Fruit fly (Drosophila melanogaster): ENCODE data around the gene Diedel3.

Gene Diedel3

dm6 chrX:19008882-19009281 lies 41.4 kb upstream of the Diedel3 start:
- TF ChIP-seq Scr (GFP tag; IDR thresholded peaks at IDR 0.05; ENCODE audit: partially characterized antibody) (peak; percentile 63), CG11456 (GFP tag; IDR thresholded peaks at IDR 0.05) (no peak), gcm2 (GFP tag; optimal IDR thresholded peaks at IDR 0.05) (no peak), ewg (GFP tag; optimal IDR thresholded peaks at IDR 0.05) (peak; percentile 41), pho (GFP tag; optimal IDR thresholded peaks at IDR 0.05) (no peak), CG3407 (GFP tag; optimal IDR thresholded peaks at IDR 0.05) (peak; percentile 40), slou (GFP tag; optimal IDR thresholded peaks at IDR 0.05) (peak; percentile 4), Mes4 (GFP tag; optimal IDR thresholded peaks at IDR 0.05) (peak; percentile 8), Dref (GFP tag; IDR thresholded peaks at IDR 0.05) (no peak), YL-1 (GFP tag; optimal IDR thresholded peaks at IDR 0.05) (no peak), Tbp (GFP tag; optimal IDR thresholded peaks at IDR 0.05) (no peak), CG14860 (GFP tag; IDR thresholded peaks at IDR 0.05; ENCODE audit: partially characterized antibody) (peak; percentile 67), CG10543 (GFP tag; optimal IDR thresholded peaks at IDR 0.05) (no peak), tup (GFP tag; optimal IDR thresholded peaks at IDR 0.05) (no peak), CG4360 (GFP tag; IDR thresholded peaks at IDR 0.05) (no peak), oc (tag; optimal IDR thresholded peaks at IDR 0.05) (peak; percentile 38), Optix (GFP tag; IDR thresholded peaks at IDR 0.05) (peak; percentile 44; the same call in 2 of the 3 replicates), ci (GFP tag; IDR thresholded peaks at IDR 0.05) (peak; percentile 79), CG11723 (GFP tag; optimal IDR thresholded peaks at IDR 0.05) (peak; percentile 25), row (GFP tag; IDR thresholded peaks at IDR 0.05) (peak; percentile 70), NfI (GFP tag; optimal IDR thresholded peaks at IDR 0.05) (peak; percentile 25), Atf-2 (GFP tag; optimal IDR thresholded peaks at IDR 0.05) (no peak), CG33213 (GFP tag; optimal IDR thresholded peaks at IDR 0.05) (peak; percentile 0), chm (GFP tag; IDR thresholded peaks at IDR 0.05) (0 out of 2 replicates have a peak, but pooled peaks have one; percentile 35), Camta (GFP tag; optimal IDR thresholded peaks at IDR 0.05) (peak; percentile 1), pros (GFP tag; optimal IDR thresholded peaks at IDR 0.05) (no peak), CG6175 (GFP tag; IDR thresholded peaks at IDR 0.05) (no peak), hkb (optimal IDR thresholded peaks at IDR 0.05) (no peak), hkb (GFP tag; IDR thresholded peaks at IDR 0.05) (peak; percentile 58; the same call in 1 of the 2 replicates), CG14667 (GFP tag; IDR thresholded peaks at IDR 0.05) (0 out of 2 replicates have a peak, but pooled peaks have one; percentile 8), Dad (GFP tag; optimal IDR thresholded peaks at IDR 0.05) (no peak), sqz (GFP tag; optimal IDR thresholded peaks at IDR 0.05) (peak; percentile 13), exex (tag; optimal IDR thresholded peaks at IDR 0.05) (no peak), CG18599 (GFP tag; optimal IDR thresholded peaks at IDR 0.05) (peak; percentile 28), sd (tag; optimal IDR thresholded peaks at IDR 0.05) (peak; percentile 27), Fer2 (tag; optimal IDR thresholded peaks at IDR 0.05) (no peak), tgo (GFP tag; IDR thresholded peaks at IDR 0.05) (peak; percentile 47; the same call in 2 of the 3 replicates), HHEX (GFP tag; optimal IDR thresholded peaks at IDR 0.05) (peak; percentile 32), CG6272 (GFP tag; IDR thresholded peaks at IDR 0.05) (peak; percentile 17; the same call in 1 of the 2 replicates), ro (GFP tag; IDR thresholded peaks at IDR 0.05) (peak; percentile 40; the same call in 1 of the 2 replicates), H2.0 (GFP tag; IDR thresholded peaks at IDR 0.05) (peak; percentile 54), sens-2 (GFP tag; IDR thresholded peaks at IDR 0.05) (peak; percentile 49; the same call in 1 of the 2 replicates), CG12219 (GFP tag; optimal IDR thresholded peaks at IDR 0.05) (peak; percentile 14), CG16863 (GFP tag; optimal IDR thresholded peaks at IDR 0.05) (peak; percentile 37), CG17385 (GFP tag; optimal IDR thresholded peaks at IDR 0.05) (peak; percentile 42), CG3065 (GFP tag; optimal IDR thresholded peaks at IDR 0.05) (no peak), z (GFP tag; IDR thresholded peaks at IDR 0.05) (peak; percentile 49; the same call in 1 of the 3 replicates), hbn (GFP tag; IDR thresholded peaks at IDR 0.05; ENCODE audit: partially characterized antibody) (no peak), H15 (GFP tag; IDR thresholded peaks at IDR 0.05) (peak; percentile 63; the same call in 1 of the 3 replicates), CG1529 (GFP tag; optimal IDR thresholded peaks at IDR 0.05) (peak; percentile 35), CG12391 (tag; optimal IDR thresholded peaks at IDR 0.05) (peak; percentile 46)
